Worm (Caenorhabditis elegans): ENCODE measurements around the gene F23D12.10.

DNA sequence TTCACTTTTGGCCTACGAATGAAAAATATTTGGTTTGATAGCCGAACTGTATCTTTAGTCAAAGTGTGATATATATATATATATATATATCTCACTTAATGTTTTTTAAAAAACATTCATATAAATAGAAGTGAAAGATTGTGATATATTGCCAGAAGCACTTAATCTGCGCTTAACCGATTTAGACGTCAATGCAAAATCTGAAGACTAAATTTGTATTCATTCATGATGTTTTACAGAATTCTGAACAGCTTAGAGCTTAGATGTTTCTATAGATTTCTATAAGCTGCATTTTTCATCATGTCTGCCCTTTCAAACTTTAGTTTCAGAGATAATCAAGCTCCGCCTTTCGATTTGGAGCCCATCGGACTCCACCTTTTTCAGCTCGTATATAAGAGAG, 26.8 kb upstream of the F23D12.10 start, which contains the start of gene F23D12.3:
- TF ChIP-seq pqm-1 (tag; optimal IDR thresholded peaks at IDR 0.05) (no peak), pha-4 (tag; optimal IDR thresholded peaks at IDR 0.05) (no peak), pag-3 (tag; optimal IDR thresholded peaks at IDR 0.05; ENCODE audit: borderline replicate concordance) (no peak), syd-9 (tag; optimal IDR thresholded peaks at IDR 0.05) (no peak), F13H6.1 (tag; optimal IDR thresholded peaks at IDR 0.05) (no peak), madf-2 (tag; optimal IDR thresholded peaks at IDR 0.05) (no peak), ceh-14 (tag; optimal IDR thresholded peaks at IDR 0.05) (no peak), nfya-1 (tag; optimal IDR thresholded peaks at IDR 0.05) (no peak), K09A11.1 (tag; optimal IDR thresholded peaks at IDR 0.05; ENCODE audit: insufficient read depth) (no peak), hlh-30 (tag; optimal IDR thresholded peaks at IDR 0.05; ENCODE audit: insufficient read depth) (no peak)

Data from whole organism, late embryonic.